Fruit fly (Drosophila melanogaster) whole organism, embryonic: ENCODE results near the gene Mtpalpha.

ENCODE experiments used
- ftz-f1 ChIP-seq: fragments of 200-800 bp; sonication (Bioruptor generic); optimal IDR thresholded peaks from 2 replicates; lab custom pipeline; 2016; ENCODE audit warnings: missing biosample characterization, missing genetic modification characterization
- lbe ChIP-seq: fragments of 200-800 bp; sonication (Bioruptor generic); optimal IDR thresholded peaks from 2 replicates; lab custom pipeline; 2016; ENCODE audit warnings: missing biosample characterization, mild to moderate bottlenecking, missing genetic modification characterization

DNA sequence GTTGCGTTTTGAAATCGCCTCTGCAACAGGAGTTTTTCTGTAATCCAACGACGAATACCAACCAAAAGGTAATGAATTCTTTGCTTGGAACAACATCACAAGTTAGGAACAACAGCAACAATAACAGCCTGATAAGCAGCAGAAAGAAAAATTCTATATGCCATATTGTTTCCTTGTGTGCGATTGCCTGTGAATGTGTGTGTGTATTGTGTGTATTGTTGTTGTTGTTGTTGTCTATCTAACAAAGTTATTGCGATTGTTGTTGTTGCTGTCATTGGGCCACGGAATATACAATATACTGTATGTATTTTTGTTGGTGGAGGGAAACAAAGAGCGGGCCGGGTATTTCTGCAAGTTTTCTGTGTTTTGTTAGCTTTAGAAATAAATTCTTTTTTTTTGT is 7.4 kb downstream of the Mtpalpha start:
- TF ChIP-seq lbe (GFP tag; lab: Kevin White, UChicago) (no peak), ftz-f1 (GFP tag; lab: Kevin White, UChicago) (no peak)
